Fruit fly (Drosophila melanogaster) S2 (cell line): ENCODE data around the gene CG31457.

Experiments used
- CG8478 ChIP-seq: fragments of >200 bp; optimal IDR thresholded peaks from 2 replicates; lab custom pipeline; 2018
- CTCF ChIP-seq, 2 experiments: fragments of >200 bp; optimal IDR thresholded peaks; 2 replicates each; lab custom pipeline; 2018

CG31457 gene

dm6 chr3R:23127796-23128195 is at the start of gene CG31457:
TSS of gene CG31457 (minus strand) at chr3R:23127981.
- TF ChIP-seq CTCF (optimal IDR thresholded peaks at IDR 0.05; lab: Kevin White, UChicago), result peak; percentile 49 to 50
- no peak for TF ChIP-seq CG8478

dm6 chr3R:23177457-23177856 is 49.7 kb upstream of the CG31457 start:
- TF ChIP-seq CG8478 (no peak), CTCF (optimal IDR thresholded peaks at IDR 0.05; lab: Kevin White, UChicago) (no peak)

- no peak for TF ChIP-seq CG8478
- no peak for TF ChIP-seq CTCF (optimal IDR thresholded peaks at IDR 0.05; lab: Kevin White, UChicago)
Measured at dm6 chr3R:23176445-23177087, 48.8 kb upstream of the CG31457 start.

DNA sequence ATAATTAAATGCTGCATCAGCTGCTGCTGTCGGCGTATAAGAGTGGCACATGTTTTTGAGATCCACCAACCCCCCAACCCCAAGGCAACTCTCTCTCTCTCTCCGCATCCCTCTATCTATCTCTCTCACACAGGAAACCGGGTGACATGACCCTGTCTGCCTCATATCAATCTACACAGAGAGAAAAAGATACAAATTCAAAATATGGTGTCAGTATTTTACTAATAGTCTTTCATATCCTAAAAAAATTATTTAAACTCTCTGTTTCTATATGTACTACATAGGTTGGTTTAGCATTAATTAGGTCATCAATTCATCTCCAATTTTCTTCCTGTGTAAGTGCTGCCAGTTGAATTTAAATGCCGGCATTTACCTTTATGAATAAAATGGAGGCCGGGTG is 47.6 kb upstream of the CG31457 start:
- TF ChIP-seq CTCF (optimal IDR thresholded peaks at IDR 0.05; lab: Kevin White, UChicago) (no peak), CG8478 (no peak)

- no peak for TF ChIP-seq CTCF (optimal IDR thresholded peaks at IDR 0.05; lab: Kevin White, UChicago)
- TF ChIP-seq CG8478, result no peak
Measured at dm6 chr3R:23174739-23175138, 47.0 kb upstream of the CG31457 start.

- no peak for TF ChIP-seq CTCF (optimal IDR thresholded peaks at IDR 0.05; lab: Kevin White, UChicago)
- no peak for TF ChIP-seq CG8478
Measured at dm6 chr3R:23173393-23173981, 45.7 kb upstream of the CG31457 start, which contains the start of gene CG46310. TSS of gene CG46310 (plus strand) at chr3R:23173873.

DNA sequence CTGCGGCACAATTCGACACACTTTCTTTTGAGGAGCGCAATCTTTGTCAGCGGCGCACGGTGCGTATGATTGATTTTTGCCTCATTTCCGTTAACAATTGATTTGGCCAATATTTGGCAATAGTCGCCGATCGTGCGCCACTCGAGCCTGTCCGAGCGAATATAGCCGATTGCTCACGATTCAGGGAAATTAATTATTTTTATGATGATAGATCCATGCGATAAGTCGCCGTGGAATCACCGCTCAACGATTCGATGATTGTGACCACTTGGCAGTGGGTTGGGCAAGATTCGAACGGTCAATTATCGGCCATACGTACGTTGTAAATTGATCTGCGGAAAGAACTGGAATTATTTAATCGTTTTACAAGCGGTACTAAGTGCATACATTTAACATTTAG is 44.1 kb upstream of the CG31457 start:
- TF ChIP-seq CTCF (optimal IDR thresholded peaks at IDR 0.05; lab: Kevin White, UChicago) (no peak), CG8478 (no peak)

- no peak for TF ChIP-seq CTCF (optimal IDR thresholded peaks at IDR 0.05; lab: Kevin White, UChicago)
- no peak for TF ChIP-seq CG8478
Measured at dm6 chr3R:23170335-23170734, 42.6 kb upstream of the CG31457 start.

DNA sequence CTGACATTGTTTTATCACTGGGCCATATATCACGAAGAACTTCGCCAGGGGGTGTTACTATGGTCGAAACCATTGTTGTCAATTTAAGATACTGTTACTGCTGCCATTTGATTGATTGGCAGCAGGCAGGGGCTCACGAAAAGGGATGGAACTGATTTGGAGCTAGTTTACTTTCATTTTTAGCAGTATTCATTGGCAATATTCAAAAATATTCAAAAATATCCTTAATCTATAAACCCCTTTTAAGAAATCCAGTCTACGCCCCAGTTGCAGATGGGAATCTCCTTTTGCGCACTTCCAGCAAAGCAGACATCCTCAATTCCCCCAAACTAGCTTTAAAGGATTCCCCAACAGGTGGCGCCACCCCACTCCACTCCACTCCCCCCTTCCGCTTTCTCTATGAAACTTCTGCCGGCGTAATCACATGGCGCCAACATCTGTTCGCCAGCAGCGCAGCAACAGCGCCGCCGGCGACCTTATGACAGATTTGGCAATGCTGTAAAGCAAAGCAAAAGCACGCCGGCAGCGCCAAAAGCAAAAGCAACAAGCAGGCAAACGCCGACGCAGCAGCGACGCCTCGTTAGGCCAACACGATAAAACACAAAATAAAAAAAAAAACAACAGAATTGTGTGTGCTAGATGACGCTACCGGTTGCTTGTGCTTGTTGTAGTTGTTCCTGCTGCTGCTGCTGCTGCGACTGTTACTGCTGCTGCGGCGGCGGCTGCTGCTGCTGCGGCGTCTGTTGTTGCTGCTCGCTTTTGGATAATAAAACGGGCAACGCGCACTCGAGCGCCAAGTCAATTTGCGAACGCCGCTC is 39.9 kb upstream of the CG31457 start, which contains the start of gene Irk1:
Irk1 (plus strand) TSS at position 811 of the 818 bp plus-strand sequence.
- TF ChIP-seq CTCF (optimal IDR thresholded peaks at IDR 0.05; lab: Kevin White, UChicago) (peak; percentile 60 to 70), CG8478 (no peak)

- TF ChIP-seq CTCF (optimal IDR thresholded peaks at IDR 0.05; lab: Kevin White, UChicago), result no peak
- TF ChIP-seq CG8478, result no peak
Measured at dm6 chr3R:23164630-23165029, 36.8 kb upstream of the CG31457 start.

DNA sequence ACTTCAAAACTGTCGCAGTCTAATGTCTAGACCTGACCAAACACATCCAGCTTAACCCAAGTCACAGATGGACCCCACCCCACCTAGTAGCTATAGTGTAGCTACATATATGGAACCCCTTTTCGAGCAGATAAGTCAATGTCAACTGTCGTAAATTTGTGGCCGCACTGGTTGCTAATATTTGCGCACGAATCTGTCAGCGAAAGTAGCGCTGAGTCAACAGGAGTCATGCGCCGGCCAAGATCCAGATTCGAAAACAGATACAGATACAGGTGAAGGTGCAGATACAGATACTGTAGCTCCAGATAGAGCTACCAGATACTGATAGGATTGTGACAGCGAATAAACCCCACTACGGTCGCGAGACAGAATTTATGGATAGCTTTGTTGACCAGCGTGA is 36.4 kb upstream of the CG31457 start:
- TF ChIP-seq CTCF (optimal IDR thresholded peaks at IDR 0.05; lab: Kevin White, UChicago), result no peak
- no peak for TF ChIP-seq CG8478

DNA sequence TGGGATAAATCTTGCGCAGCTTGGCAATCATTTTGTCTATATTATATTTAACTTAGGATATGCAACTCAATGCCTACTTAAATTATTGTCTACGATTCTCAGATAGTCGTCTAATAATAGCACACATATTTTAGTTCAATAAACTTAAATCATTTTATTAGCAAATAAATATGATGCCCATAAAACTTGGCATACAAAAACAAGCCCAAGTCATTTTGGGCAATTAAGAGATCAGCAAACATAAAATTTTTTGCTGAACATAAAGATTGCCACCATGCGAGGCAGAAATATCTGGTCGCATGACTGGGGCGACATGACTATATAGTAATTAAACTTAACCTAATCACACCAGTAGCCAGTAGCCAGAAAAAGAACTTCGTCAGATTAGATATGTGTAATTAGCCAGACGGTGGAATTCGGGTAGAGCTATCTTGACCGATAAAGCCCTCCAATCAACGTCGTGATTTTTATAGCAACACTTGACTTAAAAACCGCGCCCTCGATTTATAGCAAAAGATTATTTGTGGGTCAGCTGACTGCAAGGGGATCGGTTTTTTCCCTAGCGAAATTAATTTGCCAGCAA is 33.6 kb upstream of the CG31457 start, which contains the start of gene CG13829:
CG13829 (minus strand) TSS at position 51 of the 583 bp plus-strand sequence.
- TF ChIP-seq CTCF (optimal IDR thresholded peaks at IDR 0.05; lab: Kevin White, UChicago), result no peak
- no peak for TF ChIP-seq CG8478

DNA sequence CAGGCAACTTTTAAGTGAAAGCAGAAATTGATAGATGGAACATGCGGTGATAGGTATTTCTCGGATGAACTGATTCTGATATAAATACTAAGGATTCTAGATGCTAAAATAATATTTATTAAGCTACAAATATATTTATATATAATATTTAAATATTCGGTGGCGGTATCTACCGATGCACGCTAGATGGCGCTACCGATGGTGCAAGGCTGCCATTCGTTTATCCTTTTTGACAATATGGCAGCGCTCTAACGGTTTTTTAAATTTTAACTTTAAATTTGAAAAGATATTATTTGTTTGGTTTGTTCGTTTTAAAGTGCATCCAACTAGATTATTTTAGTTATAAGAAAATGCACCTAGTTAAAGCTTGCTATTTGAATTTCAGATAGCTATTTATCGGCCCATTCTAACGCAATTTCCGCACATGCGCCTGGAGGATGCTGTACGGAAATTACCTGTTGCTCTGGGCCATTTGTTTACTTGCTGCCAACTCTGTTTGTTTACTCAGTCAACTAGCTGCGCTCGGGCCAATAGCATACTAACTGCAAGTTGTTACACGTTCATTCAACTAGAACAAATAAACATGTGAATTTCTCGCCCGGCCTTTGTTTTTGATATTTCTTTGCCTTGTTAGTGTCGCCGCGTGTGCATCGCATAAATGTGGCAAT is 31.6 kb upstream of the CG31457 start, which contains the start of gene VhaAC39-2:
VhaAC39-2 (minus strand) TSS at position 28 of the 668 bp plus-strand sequence.
- TF ChIP-seq CG8478 (no peak), CTCF (optimal IDR thresholded peaks at IDR 0.05; lab: Kevin White, UChicago) (peak in 1 of 2 experiments; percentile 85)

dm6 chr3R:23157664-23158151 is 29.9 kb upstream of the CG31457 start, which contains the start of gene unk:
TSS of gene unk (minus strand) at chr3R:23157862.
- TF ChIP-seq CG8478 (no peak), CTCF (optimal IDR thresholded peaks at IDR 0.05; lab: Kevin White, UChicago) (peak; percentile 78 to 81)
